Worm (Caenorhabditis elegans): ENCODE measurements around the gene Y41G9A.10.
A peak's percentile ranks its signal among the peaks of the same experiment; 100 is the strongest.

Gene Y41G9A.10

ce11 chrX:2922602-2923203, 23.7 kb downstream of the Y41G9A.10 start:
- TF ChIP-seq sup-37 (GFP tag; optimal IDR thresholded peaks at IDR 0.05), result no peak
- no peak for TF ChIP-seq ama-1 (optimal IDR thresholded peaks at IDR 0.05)
- no peak for TF ChIP-seq ceh-63 (GFP tag; optimal IDR thresholded peaks at IDR 0.05)
- no peak for TF ChIP-seq grh-1 (GFP tag; IDR thresholded peaks at IDR 0.05)
- no peak for TF ChIP-seq egl-13 (tag; optimal IDR thresholded peaks at IDR 0.05)
- no peak for TF ChIP-seq elt-2 (tag; optimal IDR thresholded peaks at IDR 0.05)
- TF ChIP-seq lin-39 (tag; optimal IDR thresholded peaks at IDR 0.05), result no peak
- no peak for TF ChIP-seq unc-130 (tag; optimal IDR thresholded peaks at IDR 0.05)
- no peak for TF ChIP-seq nhr-28 (tag; optimal IDR thresholded peaks at IDR 0.05)
- no peak for TF ChIP-seq dsc-1 (tag; optimal IDR thresholded peaks at IDR 0.05)
- no peak for TF ChIP-seq vab-15 (tag; optimal IDR thresholded peaks at IDR 0.05)
- TF ChIP-seq swsn-7 (tag; optimal IDR thresholded peaks at IDR 0.05), result no peak
- TF ChIP-seq nhr-90 (tag; optimal IDR thresholded peaks at IDR 0.05; ENCODE audit: poor library complexity), result no peak
- no peak for TF ChIP-seq rnt-1 (tag; optimal IDR thresholded peaks at IDR 0.05)
- TF ChIP-seq jun-1 (tag; optimal IDR thresholded peaks at IDR 0.05), result no peak
- no peak for TF ChIP-seq hlh-4 (tag; optimal IDR thresholded peaks at IDR 0.05)
- no peak for TF ChIP-seq isw-1 (GFP tag; IDR thresholded peaks at IDR 0.05)
- no peak for TF ChIP-seq nhr-19 (GFP tag; conservative IDR thresholded peaks at IDR 0.05)
- no peak for TF ChIP-seq unc-30 (tag; optimal IDR thresholded peaks at IDR 0.05)

DNA sequence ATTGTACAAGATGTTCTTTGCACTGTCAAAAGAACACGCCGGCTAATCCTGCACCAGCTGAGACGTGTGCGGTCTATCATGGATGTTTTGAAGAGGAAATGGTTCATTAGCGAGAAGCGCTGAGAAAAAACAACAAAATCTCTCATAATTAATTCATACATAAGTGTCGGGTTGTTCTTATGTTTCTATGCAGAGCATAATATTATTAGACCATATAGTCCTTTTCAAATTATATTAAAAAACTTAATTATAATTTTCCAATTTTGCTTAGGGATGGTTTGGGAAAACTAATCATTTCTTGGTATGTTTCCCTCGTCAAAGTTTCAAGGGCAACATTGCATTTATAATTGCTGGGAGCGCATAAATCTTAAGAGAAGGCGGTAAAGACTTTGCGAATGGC, 24.6 kb downstream of the Y41G9A.10 start:
- TF ChIP-seq unc-98 (GFP tag; IDR thresholded peaks at IDR 0.05) (no peak), unc-130 (tag; optimal IDR thresholded peaks at IDR 0.05) (no peak), nhr-77 (tag; optimal IDR thresholded peaks at IDR 0.05) (no peak), lir-3 (tag; optimal IDR thresholded peaks at IDR 0.05; ENCODE audit: poor library complexity) (no peak), Y116A8C.19 (tag; optimal IDR thresholded peaks at IDR 0.05; ENCODE audit: borderline replicate concordance) (no peak), nhr-11 (tag; optimal IDR thresholded peaks at IDR 0.05) (no peak), fkh-4 (tag; optimal IDR thresholded peaks at IDR 0.05; ENCODE audit: borderline replicate concordance) (no peak)

- TF ChIP-seq fkh-4 (tag; optimal IDR thresholded peaks at IDR 0.05; ENCODE audit: borderline replicate concordance) (no peak), nhr-47 (tag; optimal IDR thresholded peaks at IDR 0.05) (no peak), fos-1 (tag; optimal IDR thresholded peaks at IDR 0.05) (no peak), lin-39 (tag; optimal IDR thresholded peaks at IDR 0.05) (no peak), ztf-11 (tag; optimal IDR thresholded peaks at IDR 0.05) (no peak), nhr-28 (tag; optimal IDR thresholded peaks at IDR 0.05) (no peak), dsc-1 (tag; optimal IDR thresholded peaks at IDR 0.05) (no peak), hpl-2 (GFP tag; optimal IDR thresholded peaks at IDR 0.05) (no peak), sptf-1 (tag; optimal IDR thresholded peaks at IDR 0.05) (no peak), unc-62 (GFP tag; optimal IDR thresholded peaks at IDR 0.05) (no peak), nhr-19 (GFP tag; conservative IDR thresholded peaks at IDR 0.05) (no peak), nhr-71 (tag; optimal IDR thresholded peaks at IDR 0.05) (no peak)
These were observed 25.9 kb downstream of the Y41G9A.10 start for ce11 chrX:2920456-2920855.

DNA sequence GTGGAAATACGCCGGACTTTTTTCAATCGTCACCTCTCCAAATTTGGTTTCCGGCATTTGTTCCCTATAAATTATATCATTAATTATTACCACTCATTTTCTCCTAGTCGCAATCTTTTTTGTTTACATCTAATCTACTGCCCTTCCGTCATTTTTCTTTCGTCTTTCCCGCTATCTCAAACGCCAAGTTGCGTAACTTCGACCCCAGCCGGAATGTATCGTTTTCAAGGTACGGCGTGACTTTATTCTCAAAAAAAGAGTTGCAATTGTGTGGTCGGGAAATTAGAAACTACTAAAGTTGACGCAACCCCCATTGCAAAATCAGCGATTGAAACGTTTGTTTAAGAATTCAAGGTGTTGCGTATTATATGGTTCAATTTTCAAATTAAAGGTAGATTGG, 26.9 kb downstream of the Y41G9A.10 start:
- TF ChIP-seq unc-130 (tag; optimal IDR thresholded peaks at IDR 0.05) (no peak), sup-37 (GFP tag; optimal IDR thresholded peaks at IDR 0.05) (no peak), rnt-1 (tag; optimal IDR thresholded peaks at IDR 0.05) (no peak), nhr-20 (tag; optimal IDR thresholded peaks at IDR 0.05) (no peak)

DNA sequence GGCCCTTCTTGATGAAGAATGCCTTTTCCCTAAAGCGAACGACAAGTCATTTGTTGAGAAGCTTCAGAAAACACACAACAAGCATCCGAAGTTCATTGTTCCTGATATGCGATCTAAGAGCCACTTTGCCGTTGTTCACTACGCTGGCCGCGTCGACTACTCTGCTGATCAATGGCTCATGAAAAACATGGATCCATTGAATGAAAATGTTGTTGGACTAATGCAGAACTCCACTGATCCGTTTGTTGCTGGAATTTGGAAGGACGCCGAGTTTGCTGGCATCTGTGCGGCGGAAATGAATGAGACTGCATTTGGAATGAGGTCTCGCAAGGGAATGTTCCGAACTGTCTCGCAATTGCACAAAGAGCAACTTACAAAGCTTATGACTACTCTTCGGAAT, 33.7 kb downstream of the Y41G9A.10 start:
- TF ChIP-seq efl-1 (optimal IDR thresholded peaks at IDR 0.05) (no peak), efl-1 (GFP tag; optimal IDR thresholded peaks at IDR 0.05 in 1 of 2) (peak in 1 of 2 experiments; percentile 58), unc-98 (GFP tag; IDR thresholded peaks at IDR 0.05) (no peak), mef-2 (tag; optimal IDR thresholded peaks at IDR 0.05) (no peak), pqm-1 (tag; optimal IDR thresholded peaks at IDR 0.05) (no peak), fkh-4 (tag; optimal IDR thresholded peaks at IDR 0.05; ENCODE audit: borderline replicate concordance) (no peak), hlh-17 (GFP tag; optimal IDR thresholded peaks at IDR 0.05; ENCODE audit: borderline replicate concordance) (no peak), sptf-1 (tag; optimal IDR thresholded peaks at IDR 0.05) (no peak)
